Worm (Caenorhabditis elegans): ENCODE data around the gene srsx-13.

The srsx-13 gene

ce11 chrV:4979060-4979459 lies 3.9 kb downstream of the srsx-13 start, which contains the start of gene srsx-11:
Gene srsx-11 (minus strand): TSS chrV:4979160.
- no peak for TF ChIP-seq ceh-16 (tag; optimal IDR thresholded peaks at IDR 0.05)
- no peak for TF ChIP-seq daf-12 (tag; optimal IDR thresholded peaks at IDR 0.05)
- no peak for TF ChIP-seq lsy-12 (tag; optimal IDR thresholded peaks at IDR 0.05)
- no peak for TF ChIP-seq lin-39 (tag; optimal IDR thresholded peaks at IDR 0.05)
- TF ChIP-seq nfya-1 (tag; optimal IDR thresholded peaks at IDR 0.05; ENCODE audit: insufficient read depth), result no peak
- no peak for TF ChIP-seq ceh-9 (tag; optimal IDR thresholded peaks at IDR 0.05)
- TF ChIP-seq nhr-28 (tag; optimal IDR thresholded peaks at IDR 0.05), result no peak
- no peak for TF ChIP-seq nhr-237 (tag; optimal IDR thresholded peaks at IDR 0.05)
- no peak for TF ChIP-seq jun-1 (tag; optimal IDR thresholded peaks at IDR 0.05)
- TF ChIP-seq lin-15B (tag; optimal IDR thresholded peaks at IDR 0.05), result no peak
- TF ChIP-seq nhr-11 (tag; optimal IDR thresholded peaks at IDR 0.05), result no peak
- no peak for TF ChIP-seq eor-1 (tag; optimal IDR thresholded peaks at IDR 0.05)
- no peak for TF ChIP-seq nhr-25 (tag; optimal IDR thresholded peaks at IDR 0.05)
- TF ChIP-seq R02D3.7 (tag; optimal IDR thresholded peaks at IDR 0.05), result no peak
- TF ChIP-seq fkh-10 (GFP tag; optimal IDR thresholded peaks at IDR 0.05), result no peak
- no peak for TF ChIP-seq aly-2 (tag; optimal IDR thresholded peaks at IDR 0.05)

ce11 chrV:4977539-4977938 lies 5.5 kb downstream of the srsx-13 start:
- TF ChIP-seq eor-1 (tag; optimal IDR thresholded peaks at IDR 0.05), result no peak
- no peak for TF ChIP-seq nhr-67 (tag; optimal IDR thresholded peaks at IDR 0.05)
- TF ChIP-seq nhr-76 (tag; optimal IDR thresholded peaks at IDR 0.05), result no peak
- TF ChIP-seq nhr-25 (tag; optimal IDR thresholded peaks at IDR 0.05), result no peak
- TF ChIP-seq ceh-28 (tag; optimal IDR thresholded peaks at IDR 0.05), result no peak
- no peak for TF ChIP-seq ztf-4 (tag; optimal IDR thresholded peaks at IDR 0.05)
- no peak for TF ChIP-seq hmg-11 (tag; optimal IDR thresholded peaks at IDR 0.05)
- TF ChIP-seq nfya-1 (tag; optimal IDR thresholded peaks at IDR 0.05; ENCODE audit: insufficient read depth), result no peak
- TF ChIP-seq tbx-2 (tag; optimal IDR thresholded peaks at IDR 0.05), result no peak
- no peak for TF ChIP-seq mdl-1 (tag; optimal IDR thresholded peaks at IDR 0.05)
- TF ChIP-seq lin-39 (tag; optimal IDR thresholded peaks at IDR 0.05), result no peak
- TF ChIP-seq elt-1 (tag; optimal IDR thresholded peaks at IDR 0.05), result no peak
- no peak for TF ChIP-seq ztf-11 (tag; optimal IDR thresholded peaks at IDR 0.05)
- no peak for TF ChIP-seq lsy-12 (tag; optimal IDR thresholded peaks at IDR 0.05)
- no peak for TF ChIP-seq aly-2 (tag; optimal IDR thresholded peaks at IDR 0.05)
- no peak for TF ChIP-seq sea-2 (GFP tag; optimal IDR thresholded peaks at IDR 0.05)

ce11 chrV:4975140-4975539 lies 7.9 kb downstream of the srsx-13 start, which contains the start of gene F26G5.1:
Gene F26G5.1 (plus strand): TSS chrV:4975478.
- no peak for TF ChIP-seq sea-2 (GFP tag; optimal IDR thresholded peaks at IDR 0.05)
- no peak for TF ChIP-seq mml-1 (tag; optimal IDR thresholded peaks at IDR 0.05)
- no peak for TF ChIP-seq eor-1 (tag; optimal IDR thresholded peaks at IDR 0.05)
- TF ChIP-seq nfya-1 (tag; optimal IDR thresholded peaks at IDR 0.05; ENCODE audit: insufficient read depth), result no peak
- no peak for TF ChIP-seq fkh-10 (GFP tag; optimal IDR thresholded peaks at IDR 0.05)
- no peak for TF ChIP-seq skn-1 (tag; optimal IDR thresholded peaks at IDR 0.05)
- no peak for TF ChIP-seq jun-1 (tag; optimal IDR thresholded peaks at IDR 0.05)
- TF ChIP-seq tbx-2 (tag; optimal IDR thresholded peaks at IDR 0.05), result no peak
- no peak for TF ChIP-seq pqm-1 (tag; optimal IDR thresholded peaks at IDR 0.05)
- no peak for TF ChIP-seq R02D3.7 (tag; optimal IDR thresholded peaks at IDR 0.05)

- no peak for TF ChIP-seq eor-1 (tag; optimal IDR thresholded peaks at IDR 0.05)
- no peak for TF ChIP-seq ama-1 (optimal IDR thresholded peaks at IDR 0.05)
- TF ChIP-seq nhr-43 (tag; optimal IDR thresholded peaks at IDR 0.05; ENCODE audit: poor library complexity, severe bottlenecking), result no peak
- no peak for TF ChIP-seq lsy-12 (tag; optimal IDR thresholded peaks at IDR 0.05)
- no peak for TF ChIP-seq pqm-1 (tag; optimal IDR thresholded peaks at IDR 0.05)
- TF ChIP-seq ceh-82 (tag; optimal IDR thresholded peaks at IDR 0.05), result no peak
- TF ChIP-seq zag-1 (tag; optimal IDR thresholded peaks at IDR 0.05), result no peak
- TF ChIP-seq unc-39 (tag; optimal IDR thresholded peaks at IDR 0.05), result no peak
- no peak for TF ChIP-seq jun-1 (tag; optimal IDR thresholded peaks at IDR 0.05)
These were observed 8.3 kb downstream of the srsx-13 start, which contains the start of gene srsx-10 for ce11 chrV:4974677-4975076. Gene srsx-10 (minus strand): TSS chrV:4974777.

- TF ChIP-seq ama-1 (optimal IDR thresholded peaks at IDR 0.05) (no peak), eor-1 (tag; optimal IDR thresholded peaks at IDR 0.05) (no peak), mml-1 (tag; optimal IDR thresholded peaks at IDR 0.05) (no peak), lin-15B (tag; optimal IDR thresholded peaks at IDR 0.05) (no peak), nhr-67 (tag; optimal IDR thresholded peaks at IDR 0.05) (no peak)
These were observed 10.0 kb downstream of the srsx-13 start, which contains the start of gene srsx-9 for ce11 chrV:4972943-4973342. Gene srsx-9 (minus strand): TSS chrV:4973043.

Data from whole organism, L3 larva.